Worm (Caenorhabditis elegans) whole organism, L3 larva: ENCODE data around the gene wrk-1.

Experiments used
- aly-2 ChIP-seq: fragments of 150-350 bp; optimal IDR thresholded peaks from 2 replicates; lab custom pipeline; 2014; ENCODE audit warnings: missing biosample characterization, missing genetic modification characterization
- ceh-9 ChIP-seq: sonication (generic microtip); optimal IDR thresholded peaks from 2 replicates; lab custom pipeline; 2018; ENCODE audit warnings: missing biosample characterization, missing genetic modification characterization
- jun-1 ChIP-seq: fragments of 150-350 bp; optimal IDR thresholded peaks from 2 replicates; lab custom pipeline; 2014; ENCODE audit warnings: missing biosample characterization, missing genetic modification reagents, missing genetic modification characterization
- nhr-76 ChIP-seq: fragments of 150-350 bp; sonication (generic microtip); optimal IDR thresholded peaks from 5 replicates; lab custom pipeline; 2014; ENCODE audit warnings: missing biosample characterization, missing genetic modification characterization
- nhr-77 ChIP-seq: fragments of 150-350 bp; optimal IDR thresholded peaks from 2 replicates; lab custom pipeline; 2014; ENCODE audit warnings: missing biosample characterization, missing genetic modification characterization
- pha-4 ChIP-seq: fragments of 150-350 bp; optimal IDR thresholded peaks from 2 replicates; lab custom pipeline; 2014; ENCODE audit warnings: missing biosample characterization, missing genetic modification reagents, missing genetic modification characterization
- ztf-11 ChIP-seq: fragments of 150-350 bp; optimal IDR thresholded peaks from 2 replicates; lab custom pipeline; 2014; ENCODE audit warnings: missing biosample characterization, missing genetic modification characterization

DNA sequence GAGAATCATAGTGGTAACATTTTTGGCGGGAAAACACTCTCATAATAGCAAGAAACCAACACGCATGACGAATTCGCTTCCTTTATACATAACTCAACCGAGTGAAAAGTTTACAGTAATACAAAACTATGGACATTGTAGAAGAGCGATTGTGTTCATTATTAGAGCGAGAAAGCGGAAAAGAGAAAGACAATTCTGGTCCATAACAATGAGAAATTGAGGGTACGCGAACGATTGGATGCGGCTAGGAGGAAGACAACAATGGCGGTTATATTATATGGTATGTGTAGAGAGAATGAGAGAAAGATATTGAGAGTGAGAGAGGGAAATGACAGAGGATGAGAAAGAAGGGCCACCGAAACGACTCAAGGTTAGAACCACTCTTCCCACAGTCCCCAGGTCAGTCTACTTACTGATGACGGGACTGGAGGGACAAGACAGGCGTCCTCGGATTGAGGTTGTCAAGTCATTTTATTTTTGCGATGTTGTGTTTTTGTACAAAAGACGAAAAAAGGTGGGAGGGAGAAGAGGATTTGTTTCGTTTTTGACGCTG is 33.8 kb upstream of the wrk-1 start:
- no peak for TF ChIP-seq jun-1 (tag; lab: Kevin White, UChicago)
- no peak for TF ChIP-seq ztf-11
- no peak for TF ChIP-seq nhr-76 (tag; lab: Kevin White, UChicago)
- no peak for TF ChIP-seq nhr-77
- TF ChIP-seq aly-2 (tag; lab: Kevin White, UChicago): no peak
- TF ChIP-seq ceh-9: no peak
- TF ChIP-seq pha-4: no peak
